Worm (Caenorhabditis elegans) whole organism, late embryonic: Measurements from ENCODE around the gene rbm-26.

Experiments used
- K02D7.2 ChIP-seq: sonication (generic microtip); optimal IDR thresholded peaks from 2 replicates; lab custom pipeline; 2017; ENCODE audit warnings: mild to moderate bottlenecking, missing genetic modification characterization, missing compliant biosample characterization
- Y22D7AL.16 ChIP-seq: sonication (generic microtip); optimal IDR thresholded peaks from 2 replicates; lab custom pipeline; 2016; ENCODE audit warnings: missing genetic modification characterization, missing compliant biosample characterization
- ahr-1 ChIP-seq: sonication (generic microtip); optimal IDR thresholded peaks from 2 replicates; lab custom pipeline; 2016; ENCODE audit warnings: missing genetic modification characterization, missing compliant biosample characterization
- ceh-22 ChIP-seq: sonication (generic microtip); optimal IDR thresholded peaks from 2 replicates; lab custom pipeline; 2017; ENCODE audit warnings: missing biosample characterization, missing genetic modification characterization
- ceh-31 ChIP-seq: sonication (generic microtip); optimal IDR thresholded peaks from 2 replicates; lab custom pipeline; 2016; ENCODE audit warnings: missing genetic modification characterization, missing compliant biosample characterization
- ceh-34 ChIP-seq: sonication (generic microtip); optimal IDR thresholded peaks from 2 replicates; lab custom pipeline; 2016; ENCODE audit warnings: mild to moderate bottlenecking, missing genetic modification characterization, missing compliant biosample characterization
- ceh-48 ChIP-seq: sonication (generic microtip); optimal IDR thresholded peaks from 2 replicates; lab custom pipeline; 2016; ENCODE audit warnings: missing genetic modification characterization, inconsistent platforms, missing compliant biosample characterization
- fax-1 ChIP-seq: sonication (generic microtip); optimal IDR thresholded peaks from 2 replicates; lab custom pipeline; 2016; ENCODE audit warnings: missing genotype, missing genetic modification characterization, missing compliant biosample characterization
- fkh-10 ChIP-seq: fragments of 150-350 bp; optimal IDR thresholded peaks from 2 replicates; lab custom pipeline; 2014; ENCODE audit warnings: missing biosample characterization, missing genetic modification reagents, missing genetic modification characterization
- hlh-13 ChIP-seq: fragments of 200-800 bp; sonication (Bioruptor generic); optimal IDR thresholded peaks from 2 replicates; lab custom pipeline; 2018; ENCODE audit warnings: mild to moderate bottlenecking, missing genetic modification characterization, missing compliant biosample characterization
- hlh-8 ChIP-seq: sonication (generic microtip); optimal IDR thresholded peaks from 2 replicates; lab custom pipeline; 2016; ENCODE audit warnings: missing genotype, missing genetic modification characterization, missing compliant biosample characterization
- lim-6 ChIP-seq: sonication (generic microtip); optimal IDR thresholded peaks from 2 replicates; lab custom pipeline; 2016; ENCODE audit warnings: missing genetic modification characterization, missing compliant biosample characterization
- madf-2 ChIP-seq: sonication (generic microtip); optimal IDR thresholded peaks from 2 replicates; lab custom pipeline; 2017; ENCODE audit warnings: missing genetic modification characterization, missing compliant biosample characterization
- mec-3 ChIP-seq: sonication (generic microtip); optimal IDR thresholded peaks from 2 replicates; lab custom pipeline; 2016; ENCODE audit warnings: borderline replicate concordance, missing genetic modification characterization, missing compliant biosample characterization
- nfya-1 ChIP-seq: sonication (generic microtip); optimal IDR thresholded peaks from 2 replicates; lab custom pipeline; 2017; ENCODE audit warnings: missing genetic modification characterization, mild to moderate bottlenecking, missing compliant biosample characterization, antibody characterized with exemption, moderate library complexity
- nhr-232 ChIP-seq: sonication (generic microtip); optimal IDR thresholded peaks from 2 replicates; lab custom pipeline; 2016; ENCODE audit warnings: missing genetic modification characterization, missing compliant biosample characterization
- pag-3 ChIP-seq: sonication (generic microtip); optimal IDR thresholded peaks from 2 replicates; lab custom pipeline; 2016; ENCODE audit warnings: missing compliant biosample characterization, missing genetic modification characterization, borderline replicate concordance
- pat-9 ChIP-seq: fragments of 200-800 bp; sonication (Bioruptor generic); optimal IDR thresholded peaks from 2 replicates; lab custom pipeline; 2018; ENCODE audit warnings: mild to moderate bottlenecking, missing genetic modification characterization, moderate library complexity, missing compliant biosample characterization
- pha-2 ChIP-seq: sonication (generic microtip); optimal IDR thresholded peaks from 2 replicates; lab custom pipeline; 2017; ENCODE audit warnings: mild to moderate bottlenecking, missing genetic modification characterization, missing compliant biosample characterization
- pha-4 ChIP-seq: fragments of 150-350 bp; optimal IDR thresholded peaks from 2 replicates; lab custom pipeline; 2018; ENCODE audit warnings: missing biosample characterization, missing genetic modification reagents, missing genetic modification characterization
- ref-2 ChIP-seq: sonication (generic microtip); optimal IDR thresholded peaks from 2 replicates; lab custom pipeline; 2016; ENCODE audit warnings: missing genetic modification characterization, missing compliant biosample characterization
- syd-9 ChIP-seq: sonication (generic microtip); optimal IDR thresholded peaks from 2 replicates; lab custom pipeline; 2016; ENCODE audit warnings: mild to moderate bottlenecking, missing genetic modification characterization, moderate library complexity, missing compliant biosample characterization
- tbx-2 ChIP-seq: sonication (generic microtip); optimal IDR thresholded peaks from 2 replicates; lab custom pipeline; 2016; ENCODE audit warnings: missing genetic modification characterization, missing compliant biosample characterization
- tbx-7 ChIP-seq: sonication (generic microtip); optimal IDR thresholded peaks from 2 replicates; lab custom pipeline; 2016; ENCODE audit warnings: missing genotype, missing genetic modification characterization, missing compliant biosample characterization
- ttx-3 ChIP-seq: sonication (generic microtip); optimal IDR thresholded peaks from 2 replicates; lab custom pipeline; 2016; ENCODE audit warnings: missing genetic modification reagents, missing genetic modification characterization, missing compliant biosample characterization
- unc-3 ChIP-seq, 2 experiments: fragments of 200-800 bp in 1 of 2; sonication (Bioruptor generic) in 1 of 2; sonication (generic microtip) in 1 of 2; conservative IDR thresholded peaks in 1 of 2; optimal IDR thresholded peaks in 1 of 2; 2 replicates each; pipeline versions ENCODE4 v1.3.6 to Lab custom; 2016 to 2022; ENCODE audit warnings: missing compliant biosample characterization in 2 of 2, missing genetic modification characterization in 2 of 2, missing genetic modification reagents in 1 of 2
- unc-42 ChIP-seq: sonication (generic microtip); optimal IDR thresholded peaks from 2 replicates; lab custom pipeline; 2016; ENCODE audit warnings: missing genotype, missing genetic modification characterization, missing compliant biosample characterization
- unc-55 ChIP-seq: sonication (generic microtip); optimal IDR thresholded peaks from 2 replicates; lab custom pipeline; 2017; ENCODE audit warnings: missing biosample characterization, missing genetic modification reagents, missing genetic modification characterization

rbm-26 gene

DNA sequence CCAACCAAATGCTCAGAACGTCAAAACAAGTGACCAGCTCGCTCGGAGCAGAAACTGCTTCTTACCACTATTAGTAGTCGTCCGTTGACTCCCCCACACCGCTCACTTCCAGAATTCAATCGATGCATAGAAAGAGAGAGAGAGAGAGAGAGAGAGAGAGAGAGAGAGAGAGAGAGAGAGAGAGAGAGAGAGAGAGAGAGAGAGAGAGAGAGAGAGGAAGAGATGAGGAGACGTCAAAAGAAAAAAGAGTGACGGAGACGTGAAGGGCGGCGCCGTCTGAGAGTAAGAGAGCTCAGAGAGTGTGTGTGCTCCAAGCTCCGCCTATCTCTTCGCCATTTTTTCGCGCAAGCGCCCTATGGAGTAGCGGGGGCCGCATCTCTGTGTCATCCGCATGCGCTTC is 43.9 kb downstream of the rbm-26 start, which contains the start of gene ida-1:
ida-1 (plus strand) TSS at position 336 of the 400 bp plus-strand sequence.
- TF ChIP-seq tbx-2 (tag; lab: Kevin White, UChicago) (no peak), tbx-7 (tag; lab: Kevin White, UChicago) (no peak), syd-9 (no peak), nfya-1 (tag; lab: Kevin White, UChicago) (peak; percentile 36), ref-2 (tag; lab: Kevin White, UChicago) (no peak), hlh-13 (peak; percentile 3), lim-6 (tag; lab: Kevin White, UChicago) (no peak), unc-55 (peak; percentile 36), ceh-22 (tag; lab: Kevin White, UChicago) (no peak), ttx-3 (no peak), K02D7.2 (tag; lab: Kevin White, UChicago) (no peak), pat-9 (tag; lab: Kevin White, UChicago) (no peak)

DNA sequence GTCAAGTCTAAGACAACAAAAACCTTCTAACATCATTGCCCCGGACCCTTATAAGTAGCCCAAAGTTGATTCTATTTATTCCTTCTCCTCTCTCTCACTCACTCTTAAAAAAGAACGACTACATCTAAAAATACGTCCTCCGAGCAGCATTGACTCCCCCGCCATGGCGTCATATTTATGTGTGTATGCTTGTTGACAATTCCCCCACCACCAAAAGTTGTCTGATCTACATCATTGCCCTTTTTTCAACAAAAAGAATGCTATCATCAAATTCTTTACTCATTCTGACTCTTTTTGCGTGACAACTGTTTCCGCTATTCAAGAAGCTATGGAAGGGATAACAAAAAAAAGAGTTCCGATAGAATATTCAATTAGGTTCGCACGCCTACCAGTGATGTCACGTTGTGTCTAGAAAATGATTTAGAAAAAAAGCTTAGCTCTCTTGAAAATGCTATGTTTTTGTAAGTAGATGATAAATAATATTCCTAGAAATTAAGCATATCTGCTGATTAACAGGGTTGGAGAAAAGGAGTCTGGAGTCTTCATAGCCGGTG is 46.2 kb downstream of the rbm-26 start:
- TF ChIP-seq ceh-48 (tag; lab: Kevin White, UChicago) (no peak), unc-42 (tag; lab: Kevin White, UChicago) (peak; percentile 23)

ce11 chrIII:5758519-5759099 is 47.3 kb downstream of the rbm-26 start:
- TF ChIP-seq ceh-48 (tag; lab: Kevin White, UChicago) (no peak), unc-3 (GFP tag; conservative IDR thresholded peaks at IDR 0.05; lab: Robert Waterston, UW) (no peak), unc-3 (tag; optimal IDR thresholded peaks at IDR 0.05; lab: Kevin White, UChicago) (no peak), pha-2 (tag; lab: Kevin White, UChicago) (no peak), fax-1 (tag; lab: Kevin White, UChicago) (no peak), madf-2 (tag; lab: Kevin White, UChicago) (no peak)

DNA sequence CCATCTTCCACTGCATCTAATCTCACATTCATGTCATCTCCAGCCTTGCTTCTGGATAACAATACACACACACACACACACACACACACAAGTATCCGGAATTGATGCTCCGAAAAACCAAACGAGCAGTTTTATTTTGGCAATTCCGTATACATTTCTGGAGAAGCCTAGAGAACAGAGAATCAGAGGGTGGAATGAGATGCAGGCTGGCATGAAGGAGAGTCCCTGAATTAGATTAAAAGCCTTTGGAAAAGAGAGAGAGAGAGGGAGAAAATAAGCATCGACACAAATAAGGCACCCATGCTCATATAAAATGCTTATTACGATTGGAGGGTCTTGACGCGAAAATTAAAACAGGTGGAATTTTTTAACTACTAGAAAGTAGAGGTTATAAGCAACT is 49.4 kb downstream of the rbm-26 start:
- no peak for TF ChIP-seq mec-3
- no peak for TF ChIP-seq ceh-34 (tag; lab: Kevin White, UChicago)
- TF ChIP-seq ceh-31 (tag; lab: Kevin White, UChicago), result peak; percentile 13
- TF ChIP-seq unc-42 (tag; lab: Kevin White, UChicago), result peak; percentile 73
- no peak for TF ChIP-seq hlh-8 (tag; lab: Kevin White, UChicago)

ce11 chrIII:5761886-5762285 is 50.5 kb downstream of the rbm-26 start:
- TF ChIP-seq unc-3 (GFP tag; conservative IDR thresholded peaks at IDR 0.05; lab: Robert Waterston, UW) (no peak), unc-3 (tag; optimal IDR thresholded peaks at IDR 0.05; lab: Kevin White, UChicago) (no peak), hlh-8 (tag; lab: Kevin White, UChicago) (no peak), fax-1 (tag; lab: Kevin White, UChicago) (no peak), pag-3 (tag; lab: Kevin White, UChicago) (no peak), nhr-232 (tag; lab: Kevin White, UChicago) (no peak), tbx-7 (tag; lab: Kevin White, UChicago) (no peak), ahr-1 (tag; lab: Kevin White, UChicago) (no peak), Y22D7AL.16 (tag; lab: Kevin White, UChicago) (no peak)

- TF ChIP-seq tbx-7 (tag; lab: Kevin White, UChicago) (no peak), pha-4 (tag; lab: Kevin White, UChicago) (no peak), fkh-10 (GFP tag; lab: Kevin White, UChicago) (no peak)
Observed at ce11 chrIII:5763988-5764387, 52.6 kb downstream of the rbm-26 start.
